Fruit fly (Drosophila melanogaster) whole organism, embryonic: ENCODE data around the gene Cad96Cb.

Source experiments
- BEAF-32 ChIP-seq: fragments of 200-800 bp; sonication (Bioruptor generic); optimal IDR thresholded peaks from 3 replicates; lab custom pipeline; 2017; ENCODE audit warnings: missing biosample characterization, missing genetic modification characterization, mild to moderate bottlenecking, moderate library complexity, missing genetic modification reagents
- CG10267 ChIP-seq: fragments of 200-800 bp; sonication (Bioruptor generic); optimal IDR thresholded peaks from 2 replicates; lab custom pipeline; 2018; ENCODE audit warnings: missing biosample characterization, mild to moderate bottlenecking, missing genetic modification characterization, moderate library complexity
- CG10366 ChIP-seq: fragments of 200-800 bp; sonication (Bioruptor generic); IDR thresholded peaks from 2 replicates; pipeline ENCODE4 v1.3.6; 2022; ENCODE audit warnings: missing biosample characterization, missing genetic modification characterization
- CG10654 ChIP-seq: fragments of 200-800 bp; sonication (Bioruptor generic); optimal IDR thresholded peaks from 2 replicates; lab custom pipeline; 2016; ENCODE audit warnings: missing biosample characterization, missing genetic modification characterization
- CG12769 ChIP-seq: fragments of 200-800 bp; sonication (Bioruptor generic); optimal IDR thresholded peaks from 2 replicates; lab custom pipeline; 2019; ENCODE audit warnings: missing biosample characterization, mild to moderate bottlenecking, missing genetic modification characterization, moderate library complexity
- CG13287 ChIP-seq: fragments of 200-800 bp; sonication (Bioruptor generic); IDR thresholded peaks from 2 replicates; pipeline ENCODE4 v1.3.6; 2022; ENCODE audit warnings: missing biosample characterization, missing genetic modification characterization; ENCODE audit not compliant: partially characterized antibody
- CG13894 ChIP-seq: fragments of 200-800 bp; sonication (Bioruptor generic); optimal IDR thresholded peaks from 3 replicates; lab custom pipeline; 2018; ENCODE audit warnings: missing biosample characterization, mild to moderate bottlenecking, missing genetic modification characterization, moderate library complexity
- CG14710 ChIP-seq: fragments of 200-800 bp; sonication (Bioruptor generic); optimal IDR thresholded peaks from 3 replicates; lab custom pipeline; 2019; ENCODE audit warnings: missing biosample characterization, mild to moderate bottlenecking, missing genetic modification characterization, moderate library complexity
- CG15514 ChIP-seq: fragments of 200-800 bp; sonication (Bioruptor generic); optimal IDR thresholded peaks from 3 replicates; lab custom pipeline; 2017; ENCODE audit warnings: missing biosample characterization, missing genetic modification characterization, mild to moderate bottlenecking, moderate library complexity, missing genetic modification reagents
- CG1603 ChIP-seq: fragments of 200-800 bp; sonication (Bioruptor generic); optimal IDR thresholded peaks from 2 replicates; lab custom pipeline; 2019; ENCODE audit warnings: missing biosample characterization, mild to moderate bottlenecking, missing genetic modification characterization, moderate library complexity
- CG1647 ChIP-seq: fragments of 200-800 bp; sonication (Bioruptor generic); optimal IDR thresholded peaks from 3 replicates; lab custom pipeline; 2016; ENCODE audit warnings: missing biosample characterization, missing genetic modification characterization
- CG2116 ChIP-seq: fragments of 200-800 bp; sonication (Bioruptor generic); optimal IDR thresholded peaks from 3 replicates; lab custom pipeline; 2018; ENCODE audit warnings: missing biosample characterization, mild to moderate bottlenecking, missing genetic modification characterization
- CG4360 ChIP-seq: fragments of 200-800 bp; sonication (Bioruptor generic); IDR thresholded peaks from 2 replicates; pipeline ENCODE4 v1.3.6; 2022; ENCODE audit warnings: missing biosample characterization, missing genetic modification characterization
- CG43689 ChIP-seq: fragments of 200-800 bp; sonication (Bioruptor generic); IDR thresholded peaks from 2 replicates; pipeline ENCODE4 v1.3.6; 2022; ENCODE audit warnings: missing biosample characterization, missing genetic modification characterization
- CG4617 ChIP-seq: fragments of 200-800 bp; sonication (Bioruptor generic); optimal IDR thresholded peaks from 3 replicates; lab custom pipeline; 2016; ENCODE audit warnings: missing biosample characterization, missing genetic modification characterization, borderline replicate concordance
- CG7556 ChIP-seq: fragments of 200-800 bp; sonication (Bioruptor generic); optimal IDR thresholded peaks from 2 replicates; lab custom pipeline; 2017; ENCODE audit warnings: missing biosample characterization, mild to moderate bottlenecking, missing genetic modification characterization
- CG9797 ChIP-seq: fragments of 200-800 bp; sonication (Bioruptor generic); optimal IDR thresholded peaks from 3 replicates; lab custom pipeline; 2018; ENCODE audit warnings: missing biosample characterization, mild to moderate bottlenecking, missing genetic modification characterization
- Dp ChIP-seq: fragments of 200-800 bp; sonication (Bioruptor generic); optimal IDR thresholded peaks from 2 replicates; lab custom pipeline; 2018; ENCODE audit warnings: missing biosample characterization, mild to moderate bottlenecking, missing genetic modification characterization, moderate library complexity
- Dref ChIP-seq: fragments of 200-800 bp; sonication (Bioruptor generic); IDR thresholded peaks from 2 replicates; pipeline ENCODE4 v1.3.6; 2022; ENCODE audit warnings: missing biosample characterization, missing genetic modification characterization
- E2f2 ChIP-seq: fragments of 200-800 bp; sonication (Bioruptor generic); IDR thresholded peaks from 2 replicates; pipeline ENCODE4 v1.3.6; 2022; ENCODE audit warnings: missing biosample characterization, missing genetic modification characterization
- Ets97D ChIP-seq: fragments of 200-800 bp; sonication (Bioruptor generic); optimal IDR thresholded peaks from 3 replicates; lab custom pipeline; 2016; ENCODE audit warnings: missing biosample characterization, missing genetic modification characterization
- MBD-R2 ChIP-seq: fragments of 200-800 bp; sonication (Bioruptor generic); IDR thresholded peaks from 2 replicates; pipeline ENCODE4 v1.3.6; 2022; ENCODE audit warnings: missing biosample characterization, missing genetic modification characterization
- MESR4 ChIP-seq: fragments of 200-800 bp; sonication (Bioruptor generic); optimal IDR thresholded peaks from 2 replicates; lab custom pipeline; 2018; ENCODE audit warnings: missing biosample characterization, mild to moderate bottlenecking, missing genetic modification characterization, moderate library complexity
- Med ChIP-seq: fragments of 200-800 bp; sonication (Bioruptor generic); peaks from one replicate; lab custom pipeline; 2016; ENCODE audit warnings: missing biosample characterization, missing genetic modification characterization, mild to moderate bottlenecking, inconsistent platforms, moderate library complexity
- Myb ChIP-seq: fragments of 200-800 bp; sonication (Bioruptor generic); optimal IDR thresholded peaks from 2 replicates; lab custom pipeline; 2016; ENCODE audit warnings: missing biosample characterization, missing genetic modification characterization
- Nf-YC ChIP-seq: fragments of 200-800 bp; optimal IDR thresholded peaks from 3 replicates; lab custom pipeline; 2019; ENCODE audit warnings: missing biosample characterization, mild to moderate bottlenecking, missing genetic modification characterization, moderate library complexity
- Usf ChIP-seq: fragments of 200-800 bp; sonication (Bioruptor generic); optimal IDR thresholded peaks from 2 replicates; lab custom pipeline; 2017; ENCODE audit warnings: missing genotype, missing biosample characterization, missing genetic modification characterization
- abd-A ChIP-seq: fragments of 200-800 bp; sonication (Bioruptor generic); optimal IDR thresholded peaks from 3 replicates; lab custom pipeline; 2019; ENCODE audit warnings: missing biosample characterization, mild to moderate bottlenecking, missing genetic modification characterization, moderate library complexity
- amos ChIP-seq: fragments of 200-800 bp; sonication (Bioruptor generic); IDR thresholded peaks from 2 replicates; pipeline ENCODE4 v1.3.6; 2022; ENCODE audit warnings: missing biosample characterization, missing genetic modification characterization; ENCODE audit not compliant: partially characterized antibody
- ara ChIP-seq: fragments of 200-800 bp; sonication (Bioruptor generic); IDR thresholded peaks from 2 replicates; pipeline ENCODE4 v1.3.6; 2022; ENCODE audit warnings: missing biosample characterization, missing genetic modification characterization
- bab2 ChIP-seq: fragments of 200-800 bp; sonication (Bioruptor generic); optimal IDR thresholded peaks from 2 replicates; lab custom pipeline; 2016; ENCODE audit warnings: missing biosample characterization, missing genetic modification characterization
- bbx ChIP-seq: fragments of 200-800 bp; sonication (Bioruptor generic); IDR thresholded peaks from 2 replicates; pipeline ENCODE4 v1.3.6; 2022; ENCODE audit warnings: missing biosample characterization, missing genetic modification characterization; ENCODE audit not compliant: partially characterized antibody
- cwo ChIP-seq: fragments of 200-800 bp; sonication (Bioruptor generic); optimal IDR thresholded peaks from 3 replicates; lab custom pipeline; 2017; ENCODE audit warnings: missing biosample characterization, missing genetic modification characterization, mild to moderate bottlenecking, moderate library complexity, missing genetic modification reagents
- dan ChIP-seq: fragments of 200-800 bp; sonication (Bioruptor generic); IDR thresholded peaks from 2 replicates; pipeline ENCODE4 v1.3.6; 2022; ENCODE audit warnings: missing biosample characterization, missing genetic modification characterization
- dm ChIP-seq: fragments of 200-800 bp; sonication (Bioruptor generic); optimal IDR thresholded peaks from 3 replicates; lab custom pipeline; 2016; ENCODE audit warnings: missing biosample characterization, missing genetic modification characterization
- fd3F ChIP-seq: fragments of 200-800 bp; sonication (Bioruptor generic); optimal IDR thresholded peaks from 2 replicates; lab custom pipeline; 2018; ENCODE audit warnings: missing biosample characterization, mild to moderate bottlenecking, missing genetic modification characterization, moderate library complexity
- gfzf ChIP-seq: fragments of 200-800 bp; sonication (Bioruptor generic); optimal IDR thresholded peaks from 2 replicates; lab custom pipeline; 2016; ENCODE audit warnings: missing biosample characterization, mild to moderate bottlenecking, missing genetic modification characterization, moderate library complexity
- knrl ChIP-seq: fragments of 200-800 bp; sonication (Bioruptor generic); IDR thresholded peaks from 3 replicates; pipeline ENCODE4 v1.3.6; 2022; ENCODE audit warnings: missing biosample characterization, missing genetic modification characterization; ENCODE audit not compliant: partially characterized antibody
- mirr ChIP-seq: fragments of 200-800 bp; sonication (Bioruptor generic); optimal IDR thresholded peaks from 3 replicates; lab custom pipeline; 2018; ENCODE audit warnings: missing biosample characterization, mild to moderate bottlenecking, missing genetic modification characterization
- nom ChIP-seq: fragments of 200-800 bp; sonication (Bioruptor generic); optimal IDR thresholded peaks from 2 replicates; lab custom pipeline; 2017; ENCODE audit warnings: missing biosample characterization, missing genetic modification characterization, mild to moderate bottlenecking, moderate library complexity, missing genetic modification reagents
- row ChIP-seq: fragments of 200-800 bp; sonication (Bioruptor generic); IDR thresholded peaks from 3 replicates; pipeline ENCODE4 v1.3.6; 2022; ENCODE audit warnings: missing biosample characterization, missing genetic modification characterization
- sd ChIP-seq: fragments of 200-800 bp; sonication (Bioruptor generic); optimal IDR thresholded peaks from 3 replicates; lab custom pipeline; 2018; ENCODE audit warnings: missing biosample characterization, mild to moderate bottlenecking, missing genetic modification characterization, moderate library complexity
- seq ChIP-seq: fragments of 200-800 bp; sonication (Bioruptor generic); IDR thresholded peaks from 2 replicates; pipeline ENCODE4 v1.3.6; 2022; ENCODE audit warnings: missing biosample characterization, missing genetic modification characterization
- stwl ChIP-seq: fragments of 200-800 bp; sonication (Bioruptor generic); optimal IDR thresholded peaks from 3 replicates; lab custom pipeline; 2018; ENCODE audit warnings: missing biosample characterization, mild to moderate bottlenecking, missing genetic modification characterization, moderate library complexity
- sug ChIP-seq: fragments of 200-800 bp; optimal IDR thresholded peaks from 2 replicates; lab custom pipeline; 2019; ENCODE audit warnings: missing biosample characterization, mild to moderate bottlenecking, missing genetic modification characterization, moderate library complexity
- trem ChIP-seq: fragments of 200-800 bp; optimal IDR thresholded peaks from 3 replicates; lab custom pipeline; 2019; ENCODE audit warnings: missing biosample characterization, mild to moderate bottlenecking, missing genetic modification characterization, moderate library complexity
- vvl ChIP-seq: fragments of 200-800 bp; sonication (Bioruptor generic); IDR thresholded peaks from 2 replicates; pipeline ENCODE4 v1.3.6; 2022; ENCODE audit warnings: missing biosample characterization, missing genetic modification characterization

The Cad96Cb gene

DNA sequence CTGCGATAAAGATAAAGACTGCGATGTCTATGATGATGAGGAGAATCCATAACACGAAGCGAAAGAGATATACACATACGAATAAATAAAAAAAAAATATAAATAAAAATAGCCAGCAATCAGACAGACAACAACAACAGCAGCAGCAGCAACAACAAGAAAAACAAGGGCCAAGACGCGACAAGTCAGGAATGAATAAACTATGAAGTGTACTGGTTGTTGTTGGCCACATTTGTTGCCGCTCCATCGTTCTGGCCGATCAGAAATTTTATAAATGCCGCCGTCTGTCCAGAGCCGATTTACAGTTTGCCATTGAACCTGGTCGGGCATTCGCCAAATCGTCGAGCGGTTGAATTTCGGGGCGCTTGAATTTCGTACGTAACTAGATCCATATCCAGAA, 5.2 kb upstream of the Cad96Cb start, which contains the start of gene Jhbp7:
Gene Jhbp7 (plus strand): TSS at position 301 of the 400 bp plus-strand sequence.
- TF ChIP-seq bab2 (GFP tag; lab: Kevin White, UChicago) (no peak), CG4360 (GFP tag; lab: Robert Waterston, UW) (peak; percentile 64), nom (peak; percentile 34)

DNA sequence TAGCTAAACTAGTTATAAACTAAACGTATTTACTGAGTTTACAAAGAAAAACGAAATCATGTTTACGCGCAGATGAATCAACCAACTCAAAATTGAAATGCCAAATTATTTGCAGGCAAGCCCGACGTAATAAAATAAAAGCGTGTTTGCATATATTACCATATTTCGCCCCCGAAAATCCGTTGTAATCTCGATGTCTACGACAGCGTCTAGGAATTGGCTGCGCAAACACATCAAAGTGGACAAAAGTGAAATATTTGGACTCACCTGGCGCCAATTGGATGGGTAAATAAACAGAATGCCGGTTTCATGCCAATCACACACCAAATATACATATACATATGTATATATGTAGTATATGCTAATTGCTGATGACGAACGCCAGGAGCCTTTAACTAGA, 4.0 kb upstream of the Cad96Cb start:
- TF ChIP-seq sug = peak; percentile 3
- TF ChIP-seq abd-A (tag; lab: Kevin White, UChicago) = peak; percentile 62
- TF ChIP-seq dm (GFP tag; lab: Kevin White, UChicago) = no peak
- TF ChIP-seq CG10366 (GFP tag; lab: Robert Waterston, UW) = no peak
- peak; percentile 30 for TF ChIP-seq CG12769 (tag; lab: Kevin White, UChicago)
- peak; percentile 89 for TF ChIP-seq sd
- TF ChIP-seq Med = peak; percentile 65
- TF ChIP-seq cwo (GFP tag; lab: Kevin White, UChicago) = peak; percentile 52
- TF ChIP-seq fd3F (GFP tag; lab: Kevin White, UChicago) = no peak
- TF ChIP-seq CG43689 (GFP tag; lab: Robert Waterston, UW) = no peak
- TF ChIP-seq mirr (GFP tag; lab: Kevin White, UChicago) = peak; percentile 43
- TF ChIP-seq CG7556 (GFP tag; lab: Kevin White, UChicago) = no peak
- peak; percentile 36; the same call in 1 of the 2 replicates for TF ChIP-seq vvl (GFP tag; lab: Robert Waterston, UW)
- TF ChIP-seq CG13894 = peak; percentile 4

- TF ChIP-seq gfzf = peak; percentile 76
- 0 out of 3 replicates have a peak, but pooled peaks have one; percentile 5 for TF ChIP-seq row (GFP tag; lab: Robert Waterston, UW)
- peak; percentile 84 for TF ChIP-seq Dp (GFP tag; lab: Kevin White, UChicago)
- peak; percentile 22; the same call in 1 of the 2 replicates for TF ChIP-seq Dref (GFP tag; lab: Robert Waterston, UW)
- no peak for TF ChIP-seq ara
- TF ChIP-seq Myb = peak; percentile 93
- TF ChIP-seq CG14710 (tag; lab: Kevin White, UChicago) = peak; percentile 22
- peak; percentile 21 for TF ChIP-seq CG10267 (tag; lab: Kevin White, UChicago)
- TF ChIP-seq Ets97D (GFP tag; lab: Kevin White, UChicago) = peak; percentile 18
- TF ChIP-seq MESR4 = peak; percentile 50
- TF ChIP-seq MBD-R2 (GFP tag; lab: Robert Waterston, UW) = peak; percentile 32; the same call in 1 of the 2 replicates
- TF ChIP-seq Med = peak; percentile 27
- peak; percentile 9; the same call in 1 of the 2 replicates for TF ChIP-seq CG13287 (GFP tag; lab: Robert Waterston, UW)
- TF ChIP-seq CG15514 (GFP tag; lab: Kevin White, UChicago) = peak; percentile 99
- peak; percentile 27; the same call in 1 of the 2 replicates for TF ChIP-seq bbx
- TF ChIP-seq Nf-YC (tag; lab: Kevin White, UChicago) = no peak
- peak; percentile 49 for TF ChIP-seq stwl
- peak; percentile 89 for TF ChIP-seq E2f2 (GFP tag; lab: Robert Waterston, UW)
- TF ChIP-seq dan (GFP tag; lab: Robert Waterston, UW) = no peak
- peak; percentile 45 for TF ChIP-seq trem (tag; lab: Kevin White, UChicago)
- TF ChIP-seq CG4617 (GFP tag; lab: Kevin White, UChicago) = peak; percentile 33
- peak; percentile 26 for TF ChIP-seq CG2116 (GFP tag; lab: Kevin White, UChicago)
- no peak for TF ChIP-seq Usf
- TF ChIP-seq CG1603 (tag; lab: Kevin White, UChicago) = peak; percentile 67
- TF ChIP-seq CG9797 (GFP tag; lab: Kevin White, UChicago) = peak; percentile 75
- peak; percentile 40 for TF ChIP-seq BEAF-32 (GFP tag; lab: Kevin White, UChicago)
- no peak for TF ChIP-seq CG1647 (GFP tag; lab: Kevin White, UChicago)
- TF ChIP-seq CG10654 = no peak
- TF ChIP-seq knrl (GFP tag; lab: Robert Waterston, UW) = peak; percentile 31; the same call in 1 of the 3 replicates
- TF ChIP-seq amos (GFP tag; lab: Robert Waterston, UW) = peak; percentile 33; the same call in 1 of the 2 replicates
- no peak for TF ChIP-seq seq (GFP tag; lab: Robert Waterston, UW)
Observed at dm6 chr3R:25235362-25235761, 3.2 kb upstream of the Cad96Cb start, which contains the start of gene Sil1. TSS of gene Sil1 (minus strand) at chr3R:25235529.
